Fruit fly (Drosophila melanogaster): ENCODE results near the gene Mnat9.
A peak's percentile ranks its signal among the peaks of the same experiment; 100 is the strongest.

Gene Mnat9

DNA sequence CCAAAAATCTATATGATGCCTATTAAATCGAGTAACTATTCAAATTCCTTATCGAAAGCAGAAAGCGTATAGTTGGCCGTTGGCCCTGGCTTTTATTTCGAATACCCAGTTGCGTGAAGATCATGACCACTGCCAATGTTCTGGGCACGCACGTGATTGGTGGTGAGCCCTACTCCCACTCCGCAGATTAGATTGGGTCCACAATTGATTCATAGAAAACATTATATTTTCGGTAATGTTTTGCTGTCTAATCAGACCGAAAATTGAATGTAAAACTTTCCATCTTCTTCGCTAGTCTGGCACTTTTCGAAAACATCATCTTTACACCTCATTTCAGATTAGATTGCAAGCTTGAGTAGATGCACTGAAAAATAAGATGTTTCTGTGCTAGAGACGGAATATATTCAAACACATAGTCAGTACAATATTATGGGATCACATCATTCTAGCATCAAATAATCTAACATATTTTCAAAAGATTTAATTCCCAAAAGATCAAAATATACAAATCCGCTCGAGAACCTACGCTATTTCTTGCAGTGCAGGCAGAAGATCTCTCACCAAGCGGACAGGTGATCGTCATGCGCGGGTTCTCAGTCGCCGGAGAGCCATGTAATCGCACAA is 23.6 kb downstream of the Mnat9 start, which contains the start of gene CG1774 (continued):
- TF ChIP-seq Hr78 (GFP tag; optimal IDR thresholded peaks at IDR 0.05) (no peak), Asciz (GFP tag; optimal IDR thresholded peaks at IDR 0.05) (peak; percentile 53), run (tag; optimal IDR thresholded peaks at IDR 0.05) (peak; percentile 46), Dref (GFP tag; IDR thresholded peaks at IDR 0.05) (no peak), CG4282 (GFP tag; optimal IDR thresholded peaks at IDR 0.05) (peak; percentile 39), CG15269 (tag; optimal IDR thresholded peaks at IDR 0.05) (peak; percentile 83), HLH54F (GFP tag; optimal IDR thresholded peaks at IDR 0.05) (peak; percentile 85), CG7745 (tag; optimal IDR thresholded peaks at IDR 0.05) (no peak), CG11093 (GFP tag; IDR thresholded peaks at IDR 0.05) (peak; percentile 43; the same call in 1 of the 3 replicates), dm (GFP tag; optimal IDR thresholded peaks at IDR 0.05) (peak; percentile 67), psq (GFP tag; optimal IDR thresholded peaks at IDR 0.05) (no peak), Hmx (GFP tag; optimal IDR thresholded peaks at IDR 0.05) (peak; percentile 34), CG8478 (optimal IDR thresholded peaks at IDR 0.05) (no peak), wdn (GFP tag; IDR thresholded peaks at IDR 0.05) (peak; percentile 65; the same call in 1 of the 2 replicates), CG10462 (GFP tag; optimal IDR thresholded peaks at IDR 0.05) (peak; percentile 25), fd96Cb (tag; optimal IDR thresholded peaks at IDR 0.05) (peak; percentile 56), ase (GFP tag; IDR thresholded peaks at IDR 0.05) (peak; percentile 43; the same call in 1 of the 3 replicates), Hmr (GFP tag; optimal IDR thresholded peaks at IDR 0.05) (peak; percentile 89), tna (GFP tag; IDR thresholded peaks at IDR 0.05; ENCODE audit: partially characterized antibody) (no peak), Max (GFP tag; optimal IDR thresholded peaks at IDR 0.05) (peak; percentile 68), CG13894 (tag; optimal IDR thresholded peaks at IDR 0.05) (peak; percentile 80), Blimp-1 (GFP tag; optimal IDR thresholded peaks at IDR 0.05) (peak; percentile 68), ATbp (GFP tag; optimal IDR thresholded peaks at IDR 0.05) (peak; percentile 58), jumu (GFP tag; optimal IDR thresholded peaks at IDR 0.05) (peak; percentile 80), pnt (GFP tag; optimal IDR thresholded peaks at IDR 0.05) (peak; percentile 64), maf-S (GFP tag; optimal IDR thresholded peaks at IDR 0.05) (peak; percentile 63), CG2202 (tag; optimal IDR thresholded peaks at IDR 0.05) (no peak), Dfd (GFP tag; optimal IDR thresholded peaks at IDR 0.05) (no peak), CG11456 (GFP tag; IDR thresholded peaks at IDR 0.05) (peak; percentile 84), CkIIα-i1 (GFP tag; IDR thresholded peaks at IDR 0.05) (no peak), CG6765 (GFP tag; optimal IDR thresholded peaks at IDR 0.05) (peak; percentile 76), Myb (GFP tag; optimal IDR thresholded peaks at IDR 0.05) (peak; percentile 65), CG6683 (GFP tag; optimal IDR thresholded peaks at IDR 0.05) (peak; percentile 65), stc (GFP tag; IDR thresholded peaks at IDR 0.05) (peak; percentile 71), CG30403 (GFP tag; optimal IDR thresholded peaks at IDR 0.05) (peak; percentile 84), CG43689 (GFP tag; IDR thresholded peaks at IDR 0.05) (0 out of 2 replicates have a peak, but pooled peaks have one; percentile 6), Gug (GFP tag; IDR thresholded peaks at IDR 0.05) (peak; percentile 53; the same call in 3 of the 4 replicates), CG14050 (GFP tag; IDR thresholded peaks at IDR 0.05) (peak; percentile 45; the same call in 2 of the 3 replicates), CG14710 (tag; optimal IDR thresholded peaks at IDR 0.05) (peak; percentile 35), H2.0 (GFP tag; IDR thresholded peaks at IDR 0.05) (peak; percentile 63), CG18599 (GFP tag; optimal IDR thresholded peaks at IDR 0.05) (peak; percentile 95), Abd-B (GFP tag; optimal IDR thresholded peaks at IDR 0.05) (no peak), Opbp (GFP tag; IDR thresholded peaks at IDR 0.05; ENCODE audit: partially characterized antibody) (no peak), tll (GFP tag; optimal IDR thresholded peaks at IDR 0.05) (no peak), tup (GFP tag; optimal IDR thresholded peaks at IDR 0.05) (peak; percentile 24), Fer2 (tag; optimal IDR thresholded peaks at IDR 0.05) (peak; percentile 50), CG2199 (GFP tag; IDR thresholded peaks at IDR 0.05) (no peak; the same call in 2 of the 3 replicates), Mad (GFP tag; optimal IDR thresholded peaks at IDR 0.05) (peak; percentile 45), CG4820 (GFP tag; optimal IDR thresholded peaks at IDR 0.05) (peak; percentile 58)

All from whole organism, embryonic.